Fruit fly (Drosophila melanogaster): Measurements from ENCODE around the gene Alp9.

dm6 chr3L:5575524-5575923, 19.8 kb upstream of the Alp9 start:
- TF ChIP-seq Ets96B (tag; optimal IDR thresholded peaks at IDR 0.05) (no peak), CG34406 (GFP tag; optimal IDR thresholded peaks at IDR 0.05) (no peak), eg (GFP tag; IDR thresholded peaks at IDR 0.05) (no peak), acj6 (GFP tag; optimal IDR thresholded peaks at IDR 0.05) (no peak), salr (GFP tag; optimal IDR thresholded peaks at IDR 0.05) (no peak), Ets21C (GFP tag; optimal IDR thresholded peaks at IDR 0.05) (no peak), esn (GFP tag; optimal IDR thresholded peaks at IDR 0.05) (no peak)
